Fruit fly (Drosophila melanogaster): ENCODE results near the gene RpL36A.
A peak's percentile ranks its signal among the peaks of the same experiment; 100 is the strongest.

RpL36A gene

DNA sequence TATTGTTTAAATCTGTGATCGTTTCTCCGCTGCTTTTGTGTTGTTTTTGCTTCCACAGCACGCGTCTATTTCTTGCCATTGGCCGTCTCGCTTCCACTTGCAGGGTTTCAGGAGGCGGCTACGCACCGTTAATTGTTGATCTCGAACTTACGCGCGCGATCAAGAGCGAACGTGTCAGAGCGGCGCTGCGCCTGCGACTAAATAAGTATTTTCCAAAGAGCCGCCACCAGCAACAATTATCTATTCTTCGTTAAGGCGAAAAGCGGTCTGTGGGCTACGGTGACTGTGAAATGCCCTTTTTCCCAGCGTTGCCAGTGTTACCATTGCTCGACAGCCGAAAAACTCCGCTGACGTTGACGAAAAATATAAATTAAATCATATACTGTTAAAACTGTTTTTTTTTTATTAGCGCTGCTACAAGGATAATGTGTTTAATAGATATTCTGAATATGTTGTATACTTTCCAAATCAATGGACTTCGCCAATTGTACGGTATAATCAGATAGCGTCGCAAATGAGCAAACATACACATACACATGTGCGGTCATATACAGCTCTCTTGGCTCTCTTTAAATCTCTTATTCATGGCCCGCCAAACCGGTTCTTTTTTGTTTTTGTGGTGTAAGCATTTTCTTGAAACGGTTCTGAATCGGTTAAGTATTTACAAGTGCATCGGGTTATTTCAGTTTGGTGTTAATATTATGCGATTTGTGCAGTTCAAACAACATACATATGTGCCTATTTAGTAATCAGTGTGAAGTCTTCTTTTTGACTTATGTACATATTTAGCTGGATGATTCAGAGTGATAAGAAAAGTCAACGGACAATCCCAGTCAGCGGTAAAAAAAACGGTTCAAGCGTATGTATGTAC lies 48.5 kb downstream of the RpL36A start, which contains the start of gene pes (continued):
- TF ChIP-seq CG13624 (GFP tag; optimal IDR thresholded peaks at IDR 0.05) (peak; percentile 90), exex (tag; optimal IDR thresholded peaks at IDR 0.05) (peak; percentile 90), CG9727 (GFP tag; optimal IDR thresholded peaks at IDR 0.05) (peak; percentile 97), dati (GFP tag; IDR thresholded peaks at IDR 0.05) (peak; percentile 41; the same call in 1 of the 2 replicates), H15 (GFP tag; IDR thresholded peaks at IDR 0.05) (peak; percentile 93), CG7987 (GFP tag; optimal IDR thresholded peaks at IDR 0.05) (peak; percentile 63), CG15073 (GFP tag; optimal IDR thresholded peaks at IDR 0.05) (no peak), CG1024 (GFP tag; IDR thresholded peaks at IDR 0.05) (peak; percentile 56; the same call in 1 of the 2 replicates), CG2678 (tag; optimal IDR thresholded peaks at IDR 0.05) (peak; percentile 97), CG15479 (GFP tag; optimal IDR thresholded peaks at IDR 0.05) (peak; percentile 28), CG18619 (GFP tag; optimal IDR thresholded peaks at IDR 0.05) (peak; percentile 87), jumu (GFP tag; optimal IDR thresholded peaks at IDR 0.05) (peak; percentile 89), CG8290 (GFP tag; optimal IDR thresholded peaks at IDR 0.05) (peak; percentile 79), CG8290 (tag; optimal IDR thresholded peaks at IDR 0.05) (peak; percentile 62 to 69), CG6854 (GFP tag; optimal IDR thresholded peaks at IDR 0.05) (peak; percentile 92), Lpt (GFP tag; optimal IDR thresholded peaks at IDR 0.05) (no peak), sug (tag; optimal IDR thresholded peaks at IDR 0.05) (peak; percentile 91), CG2712 (tag; optimal IDR thresholded peaks at IDR 0.05) (peak; percentile 89), dmrt11E (tag; optimal IDR thresholded peaks at IDR 0.05) (peak; percentile 81), CG2129 (GFP tag; IDR thresholded peaks at IDR 0.05; ENCODE audit: partially characterized antibody) (no peak), tio (GFP tag; optimal IDR thresholded peaks at IDR 0.05) (peak; percentile 30), CG2120 (GFP tag; optimal IDR thresholded peaks at IDR 0.05) (peak; percentile 65), Sry-δ (GFP tag; optimal IDR thresholded peaks at IDR 0.05) (peak; percentile 31), schlank (tag; optimal IDR thresholded peaks at IDR 0.05) (peak; percentile 76), CG10431 (GFP tag; optimal IDR thresholded peaks at IDR 0.05) (peak; percentile 9), CG18011 (GFP tag; optimal IDR thresholded peaks at IDR 0.05) (no peak), btn (GFP tag; optimal IDR thresholded peaks at IDR 0.05) (peak; percentile 59), CG4404 (GFP tag; IDR thresholded peaks at IDR 0.05) (peak; percentile 97), Sin3A (optimal IDR thresholded peaks at IDR 0.05) (no peak), MESR4 (GFP tag; optimal IDR thresholded peaks at IDR 0.05) (peak; percentile 25), CG8924 (tag; optimal IDR thresholded peaks at IDR 0.05) (peak; percentile 44), row (GFP tag; IDR thresholded peaks at IDR 0.05) (peak; percentile 91), Pdp1 (GFP tag; optimal IDR thresholded peaks at IDR 0.05) (peak; percentile 86 to 95), CG12942 (GFP tag; optimal IDR thresholded peaks at IDR 0.05) (peak; percentile 62), CG18262 (tag; optimal IDR thresholded peaks at IDR 0.05) (peak; percentile 88), Ravus (GFP tag; IDR thresholded peaks at IDR 0.05) (peak; percentile 78), Sox102F (GFP tag; optimal IDR thresholded peaks at IDR 0.05) (peak; percentile 88), CG16863 (GFP tag; optimal IDR thresholded peaks at IDR 0.05) (peak; percentile 72), B-H2 (GFP tag; optimal IDR thresholded peaks at IDR 0.05) (peak; percentile 65), salm (tag; optimal IDR thresholded peaks at IDR 0.05) (peak; percentile 63), tll (GFP tag; optimal IDR thresholded peaks at IDR 0.05) (peak; percentile 55 to 59), MTF-1 (GFP tag; optimal IDR thresholded peaks at IDR 0.05; ENCODE audit: borderline replicate concordance) (peak; percentile 69), ATbp (GFP tag; optimal IDR thresholded peaks at IDR 0.05) (peak; percentile 66), CG9437 (GFP tag; optimal IDR thresholded peaks at IDR 0.05) (peak; percentile 52), CG17385 (GFP tag; optimal IDR thresholded peaks at IDR 0.05) (peak; percentile 42), onecut (GFP tag; IDR thresholded peaks at IDR 0.05) (peak; percentile 85), Fer1 (GFP tag; optimal IDR thresholded peaks at IDR 0.05) (peak; percentile 97), br (optimal IDR thresholded peaks at IDR 0.05) (no peak), tin (GFP tag; optimal IDR thresholded peaks at IDR 0.05) (peak; percentile 91)
